Fruit fly (Drosophila melanogaster): ENCODE measurements around the gene Spag1.
A peak's percentile ranks its signal among the peaks of the same experiment; 100 is the strongest.

Spag1 gene

dm6 chr3R:26956376-26957062 is 8.9 kb downstream of the Spag1 start (continued):
- peak; percentile 25 for TF ChIP-seq CG9609 (GFP tag; optimal IDR thresholded peaks at IDR 0.05)
- no peak for TF ChIP-seq eyg (GFP tag; optimal IDR thresholded peaks at IDR 0.05)
- no peak for TF ChIP-seq trh (GFP tag; optimal IDR thresholded peaks at IDR 0.05)
- TF ChIP-seq Sox102F (GFP tag; optimal IDR thresholded peaks at IDR 0.05), result no peak
- no peak; the same call in 1 of the 2 replicates for TF ChIP-seq cas (GFP tag; IDR thresholded peaks at IDR 0.05)
- no peak for TF ChIP-seq Fer1 (GFP tag; optimal IDR thresholded peaks at IDR 0.05)
- TF ChIP-seq fu2 (GFP tag; optimal IDR thresholded peaks at IDR 0.05), result no peak
- TF ChIP-seq CG12299 (tag; optimal IDR thresholded peaks at IDR 0.05), result no peak
- peak; percentile 3 for TF ChIP-seq CG10979 (tag; optimal IDR thresholded peaks at IDR 0.05)
- no peak for TF ChIP-seq CG13287 (GFP tag; IDR thresholded peaks at IDR 0.05; ENCODE audit: partially characterized antibody)
- no peak for TF ChIP-seq CG16863 (GFP tag; optimal IDR thresholded peaks at IDR 0.05)
- no peak for TF ChIP-seq CG6683 (GFP tag; optimal IDR thresholded peaks at IDR 0.05)
- TF ChIP-seq CG33557 (GFP tag; optimal IDR thresholded peaks at IDR 0.05), result no peak
- TF ChIP-seq CG14050 (GFP tag; IDR thresholded peaks at IDR 0.05), result no peak
- TF ChIP-seq CG4820 (GFP tag; optimal IDR thresholded peaks at IDR 0.05), result no peak
- no peak for TF ChIP-seq ems (GFP tag; optimal IDR thresholded peaks at IDR 0.05)
- no peak for TF ChIP-seq MESR4 (GFP tag; optimal IDR thresholded peaks at IDR 0.05)
- no peak for TF ChIP-seq CG31441 (GFP tag; IDR thresholded peaks at IDR 0.05)
- no peak for TF ChIP-seq esg (GFP tag; conservative IDR thresholded peaks at IDR 0.05)
- 0 out of 3 replicates have a peak, but pooled peaks have one; percentile 18 for TF ChIP-seq CG17361 (GFP tag; IDR thresholded peaks at IDR 0.05)
- TF ChIP-seq Aef1 (GFP tag; IDR thresholded peaks at IDR 0.05), result 0 out of 3 replicates have a peak, but pooled peaks have one; percentile 14
- TF ChIP-seq slbo (GFP tag; IDR thresholded peaks at IDR 0.05), result peak; percentile 35; the same call in 1 of the 2 replicates
- no peak for TF ChIP-seq CG12659 (GFP tag; optimal IDR thresholded peaks at IDR 0.05)
- TF ChIP-seq Hmr (GFP tag; optimal IDR thresholded peaks at IDR 0.05), result no peak
- TF ChIP-seq Rx (GFP tag; IDR thresholded peaks at IDR 0.05), result no peak
- TF ChIP-seq CG8765 (GFP tag; IDR thresholded peaks at IDR 0.05), result peak; percentile 10; the same call in 1 of the 2 replicates
- TF ChIP-seq HHEX (GFP tag; optimal IDR thresholded peaks at IDR 0.05), result no peak
- TF ChIP-seq emc (GFP tag; optimal IDR thresholded peaks at IDR 0.05), result no peak
- no peak for TF ChIP-seq Asciz (GFP tag; optimal IDR thresholded peaks at IDR 0.05)
- no peak for TF ChIP-seq sima (GFP tag; optimal IDR thresholded peaks at IDR 0.05)
- no peak for TF ChIP-seq Camta (GFP tag; optimal IDR thresholded peaks at IDR 0.05)
- TF ChIP-seq Side (GFP tag; optimal IDR thresholded peaks at IDR 0.05), result no peak
- TF ChIP-seq repo (GFP tag; optimal IDR thresholded peaks at IDR 0.05), result no peak
- no peak for TF ChIP-seq MTF-1 (GFP tag; optimal IDR thresholded peaks at IDR 0.05; ENCODE audit: borderline replicate concordance)
- TF ChIP-seq tap (tag; optimal IDR thresholded peaks at IDR 0.05), result no peak
- TF ChIP-seq CG7786 (GFP tag; optimal IDR thresholded peaks at IDR 0.05), result no peak
- no peak for TF ChIP-seq bigmax (GFP tag; optimal IDR thresholded peaks at IDR 0.05)
- TF ChIP-seq CG13296 (GFP tag; optimal IDR thresholded peaks at IDR 0.05), result no peak
- TF ChIP-seq CG4730 (GFP tag; IDR thresholded peaks at IDR 0.05), result no peak
- TF ChIP-seq CG6654 (GFP tag; optimal IDR thresholded peaks at IDR 0.05), result no peak
- TF ChIP-seq CG6175 (GFP tag; IDR thresholded peaks at IDR 0.05), result no peak
- TF ChIP-seq gro (GFP tag; optimal IDR thresholded peaks at IDR 0.05), result no peak
- TF ChIP-seq CG2889 (GFP tag; IDR thresholded peaks at IDR 0.05), result no peak
- no peak for TF ChIP-seq trem (tag; optimal IDR thresholded peaks at IDR 0.05)
- no peak for TF ChIP-seq sr (GFP tag; IDR thresholded peaks at IDR 0.05)
- TF ChIP-seq Trl (optimal IDR thresholded peaks at IDR 0.05), result no peak
- TF ChIP-seq Trl (GFP tag; optimal IDR thresholded peaks at IDR 0.05), result no peak
- no peak for TF ChIP-seq CG9817 (tag; optimal IDR thresholded peaks at IDR 0.05)
- no peak for TF ChIP-seq Sry-δ (GFP tag; optimal IDR thresholded peaks at IDR 0.05)
- no peak for TF ChIP-seq gfzf (GFP tag; optimal IDR thresholded peaks at IDR 0.05)
- no peak for TF ChIP-seq org-1 (GFP tag; optimal IDR thresholded peaks at IDR 0.05)
